Fruit fly (Drosophila melanogaster): ENCODE measurements around the gene CG17681.

dm6 chr2L:18158622-18159043 lies 5.7 kb downstream of the CG17681 start:
- TF ChIP-seq usp (GFP tag; optimal IDR thresholded peaks at IDR 0.05) = no peak
- no peak for TF ChIP-seq rgr (GFP tag; optimal IDR thresholded peaks at IDR 0.05)
- no peak for TF ChIP-seq br (GFP tag; optimal IDR thresholded peaks at IDR 0.05)
- TF ChIP-seq N (GFP tag; optimal IDR thresholded peaks at IDR 0.05) = no peak
- TF ChIP-seq jim (GFP tag; optimal IDR thresholded peaks at IDR 0.05) = no peak
- no peak for TF ChIP-seq Mio (GFP tag; optimal IDR thresholded peaks at IDR 0.05)
- TF ChIP-seq lola (GFP tag; optimal IDR thresholded peaks at IDR 0.05) = no peak
- no peak for TF ChIP-seq OdsH (GFP tag; optimal IDR thresholded peaks at IDR 0.05)
- TF ChIP-seq brk (GFP tag; optimal IDR thresholded peaks at IDR 0.05) = no peak
- no peak for TF ChIP-seq pan (optimal IDR thresholded peaks at IDR 0.05)
- no peak for TF ChIP-seq Hr78 (GFP tag; optimal IDR thresholded peaks at IDR 0.05)
- no peak for TF ChIP-seq Dfd (GFP tag; optimal IDR thresholded peaks at IDR 0.05)
- no peak for TF ChIP-seq Jra (GFP tag; optimal IDR thresholded peaks at IDR 0.05)
- TF ChIP-seq dsf (GFP tag; optimal IDR thresholded peaks at IDR 0.05; ENCODE audit: borderline replicate concordance) = no peak

Measured in whole organism, wandering third instar larva.